Worm (Caenorhabditis elegans): ENCODE measurements around the gene K04C2.5.

DNA sequence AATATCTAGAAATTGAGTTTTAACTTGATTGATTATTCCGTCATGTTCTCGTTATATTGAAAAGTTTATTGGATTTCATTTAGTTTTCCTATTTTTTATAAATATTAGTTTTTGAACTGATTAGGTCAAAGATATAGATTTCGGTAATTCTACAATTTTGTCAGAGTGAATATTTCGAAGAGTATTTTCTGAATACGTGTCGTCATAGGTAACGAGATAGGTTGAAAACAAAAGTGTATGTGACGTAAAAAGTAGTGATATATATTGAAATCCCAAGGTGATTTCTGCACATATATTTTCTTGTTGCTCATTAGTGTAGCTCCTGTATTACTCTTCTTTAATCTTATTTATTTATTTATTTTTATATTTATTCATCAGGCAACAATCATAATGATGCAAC, 10.7 kb downstream of the K04C2.5 start, which contains the start of gene K04C2.7:
- TF ChIP-seq lim-7 (GFP tag; IDR thresholded peaks at IDR 0.05), result no peak
- TF ChIP-seq hlh-11 (tag; optimal IDR thresholded peaks at IDR 0.05), result no peak
- no peak for TF ChIP-seq daf-12 (tag; optimal IDR thresholded peaks at IDR 0.05)
- no peak for TF ChIP-seq ama-1 (optimal IDR thresholded peaks at IDR 0.05)
- no peak for TF ChIP-seq snpc-4 (tag; optimal IDR thresholded peaks at IDR 0.05)
- TF ChIP-seq lin-13 (GFP tag; optimal IDR thresholded peaks at IDR 0.05), result no peak
- no peak for TF ChIP-seq ztf-11 (tag; optimal IDR thresholded peaks at IDR 0.05)
- no peak for TF ChIP-seq hif-1 (tag; optimal IDR thresholded peaks at IDR 0.05)
- TF ChIP-seq hlh-30 (tag; optimal IDR thresholded peaks at IDR 0.05; ENCODE audit: insufficient read depth), result no peak
- no peak for TF ChIP-seq nhr-237 (tag; optimal IDR thresholded peaks at IDR 0.05)
- TF ChIP-seq ztf-7 (tag; optimal IDR thresholded peaks at IDR 0.05), result no peak
- no peak for TF ChIP-seq ceh-82 (tag; optimal IDR thresholded peaks at IDR 0.05)

All from whole organism, L4 larva.